Fruit fly (Drosophila melanogaster): ENCODE data around the gene CG34164.
A peak's percentile ranks its signal among the peaks of the same experiment; 100 is the strongest.

CG34164 gene

dm6 chr2L:12021193-12021592, 35.0 kb upstream of the CG34164 start (continued):
- no peak for TF ChIP-seq Stat92E (GFP tag; optimal IDR thresholded peaks at IDR 0.05)
- no peak for TF ChIP-seq Dfd (GFP tag; optimal IDR thresholded peaks at IDR 0.05)
- TF ChIP-seq CG13424 (tag; optimal IDR thresholded peaks at IDR 0.05): peak; percentile 58
- TF ChIP-seq CG30020 (tag; optimal IDR thresholded peaks at IDR 0.05): no peak
- TF ChIP-seq Nf-YC (tag; optimal IDR thresholded peaks at IDR 0.05): no peak
- no peak for TF ChIP-seq Mrtf (GFP tag; IDR thresholded peaks at IDR 0.05)
- TF ChIP-seq tup (GFP tag; optimal IDR thresholded peaks at IDR 0.05): peak; percentile 70
- no peak for TF ChIP-seq CG12769 (tag; optimal IDR thresholded peaks at IDR 0.05)
- no peak for TF ChIP-seq Dref (GFP tag; IDR thresholded peaks at IDR 0.05)
- no peak for TF ChIP-seq CG11093 (GFP tag; IDR thresholded peaks at IDR 0.05)
- TF ChIP-seq NFAT (GFP tag; IDR thresholded peaks at IDR 0.05): no peak
- 0 out of 2 replicates have a peak, but pooled peaks have one; percentile 19 for TF ChIP-seq Awh (GFP tag; IDR thresholded peaks at IDR 0.05)
- TF ChIP-seq NfI (GFP tag; optimal IDR thresholded peaks at IDR 0.05): peak; percentile 37
- TF ChIP-seq CkIIα-i1 (GFP tag; IDR thresholded peaks at IDR 0.05): no peak
- TF ChIP-seq repo (GFP tag; optimal IDR thresholded peaks at IDR 0.05): no peak
- no peak for TF ChIP-seq mam (GFP tag; optimal IDR thresholded peaks at IDR 0.05)
- TF ChIP-seq dimm (GFP tag; IDR thresholded peaks at IDR 0.05): no peak
- no peak for TF ChIP-seq usp (GFP tag; optimal IDR thresholded peaks at IDR 0.05)
- TF ChIP-seq CG8089 (GFP tag; optimal IDR thresholded peaks at IDR 0.05): peak; percentile 44
- no peak for TF ChIP-seq fu2 (GFP tag; optimal IDR thresholded peaks at IDR 0.05)
- peak; percentile 78 for TF ChIP-seq CG3838 (GFP tag; optimal IDR thresholded peaks at IDR 0.05)
- TF ChIP-seq CG17385 (GFP tag; optimal IDR thresholded peaks at IDR 0.05): peak; percentile 28
- peak; percentile 60 for TF ChIP-seq CG15011 (GFP tag; optimal IDR thresholded peaks at IDR 0.05)
- no peak for TF ChIP-seq CG13287 (GFP tag; IDR thresholded peaks at IDR 0.05; ENCODE audit: partially characterized antibody)
- no peak for TF ChIP-seq corto (GFP tag; optimal IDR thresholded peaks at IDR 0.05)
- peak; percentile 37 for TF ChIP-seq Hsf (GFP tag; optimal IDR thresholded peaks at IDR 0.05)
- peak; percentile 29 for TF ChIP-seq CG9817 (tag; optimal IDR thresholded peaks at IDR 0.05)
- TF ChIP-seq hbn (GFP tag; IDR thresholded peaks at IDR 0.05; ENCODE audit: partially characterized antibody): no peak
- TF ChIP-seq CG12659 (GFP tag; optimal IDR thresholded peaks at IDR 0.05): peak; percentile 83
- TF ChIP-seq CG4424 (GFP tag; optimal IDR thresholded peaks at IDR 0.05): no peak
- TF ChIP-seq CG31224 (GFP tag; IDR thresholded peaks at IDR 0.05): no peak
- no peak for TF ChIP-seq pita (GFP tag; optimal IDR thresholded peaks at IDR 0.05)
- TF ChIP-seq CG8388 (GFP tag; optimal IDR thresholded peaks at IDR 0.05): peak; percentile 42
- TF ChIP-seq C15 (GFP tag; IDR thresholded peaks at IDR 0.05): no peak; the same call in 2 of the 3 replicates
- TF ChIP-seq MBD-R2 (GFP tag; IDR thresholded peaks at IDR 0.05): no peak
- no peak for TF ChIP-seq CG6272 (GFP tag; IDR thresholded peaks at IDR 0.05)
- peak; percentile 77 for TF ChIP-seq CG4707 (GFP tag; optimal IDR thresholded peaks at IDR 0.05)
- no peak for TF ChIP-seq jing (GFP tag; optimal IDR thresholded peaks at IDR 0.05)
- TF ChIP-seq CG13123 (GFP tag; optimal IDR thresholded peaks at IDR 0.05): peak; percentile 68
- no peak for TF ChIP-seq Rx (GFP tag; IDR thresholded peaks at IDR 0.05)
- no peak for TF ChIP-seq lbe (GFP tag; optimal IDR thresholded peaks at IDR 0.05)
- no peak for TF ChIP-seq sr (GFP tag; IDR thresholded peaks at IDR 0.05)
- no peak for TF ChIP-seq gfzf (GFP tag; optimal IDR thresholded peaks at IDR 0.05)
- peak; percentile 39 for TF ChIP-seq CG6254 (GFP tag; optimal IDR thresholded peaks at IDR 0.05)
- no peak for TF ChIP-seq CG5953 (GFP tag; IDR thresholded peaks at IDR 0.05)
- TF ChIP-seq wdn (GFP tag; IDR thresholded peaks at IDR 0.05): no peak; the same call in 1 of the 2 replicates
- TF ChIP-seq mld (GFP tag; IDR thresholded peaks at IDR 0.05; ENCODE audit: partially characterized antibody): no peak
- TF ChIP-seq Ssrp (tag; optimal IDR thresholded peaks at IDR 0.05): no peak
- TF ChIP-seq CG1529 (GFP tag; optimal IDR thresholded peaks at IDR 0.05): peak; percentile 86
- no peak for TF ChIP-seq lov (optimal IDR thresholded peaks at IDR 0.05)
- no peak for TF ChIP-seq lov (GFP tag; IDR thresholded peaks at IDR 0.05)
- TF ChIP-seq crol (GFP tag; IDR thresholded peaks at IDR 0.05): no peak
